Fruit fly (Drosophila melanogaster) whole organism, embryonic: ENCODE measurements around the gene HP1c.
A peak's percentile ranks its signal among the peaks of the same experiment; 100 is the strongest.

Source experiments
- Atf-2 ChIP-seq: fragments of 200-800 bp; sonication (Bioruptor generic); optimal IDR thresholded peaks from 2 replicates; lab custom pipeline; 2016; ENCODE audit warnings: missing biosample characterization, missing genetic modification characterization
- CG10274 ChIP-seq: fragments of 200-800 bp; sonication (Bioruptor generic); optimal IDR thresholded peaks from 3 replicates; lab custom pipeline; 2017; ENCODE audit warnings: missing biosample characterization, mild to moderate bottlenecking, missing genetic modification characterization
- CG10462 ChIP-seq: fragments of 200-800 bp; sonication (Bioruptor generic); optimal IDR thresholded peaks from 2 replicates; lab custom pipeline; 2016; ENCODE audit warnings: missing biosample characterization, missing genetic modification characterization
- CG10654 ChIP-seq: fragments of 200-800 bp; sonication (Bioruptor generic); optimal IDR thresholded peaks from 2 replicates; lab custom pipeline; 2016; ENCODE audit warnings: missing biosample characterization, missing genetic modification characterization
- CG13624 ChIP-seq: fragments of 200-800 bp; sonication (Bioruptor generic); optimal IDR thresholded peaks from 2 replicates; lab custom pipeline; 2016; ENCODE audit warnings: missing biosample characterization, missing genetic modification characterization
- CG1529 ChIP-seq: fragments of 200-800 bp; sonication (Bioruptor generic); optimal IDR thresholded peaks from 3 replicates; lab custom pipeline; 2018; ENCODE audit warnings: missing biosample characterization, missing genetic modification characterization
- CG15696 ChIP-seq: fragments of 200-800 bp; sonication (Bioruptor generic); optimal IDR thresholded peaks from 2 replicates; lab custom pipeline; 2019; ENCODE audit warnings: missing biosample characterization, mild to moderate bottlenecking, missing genetic modification characterization, moderate library complexity
- CG18262 ChIP-seq: fragments of 200-800 bp; optimal IDR thresholded peaks from 3 replicates; lab custom pipeline; 2019; ENCODE audit warnings: missing biosample characterization, mild to moderate bottlenecking, missing genetic modification characterization, moderate library complexity
- CG30403 ChIP-seq: fragments of 200-800 bp; sonication (Bioruptor generic); optimal IDR thresholded peaks from 3 replicates; lab custom pipeline; 2016; ENCODE audit warnings: missing biosample characterization, missing genetic modification characterization
- CG3065 ChIP-seq: fragments of 200-800 bp; sonication (Bioruptor generic); optimal IDR thresholded peaks from 2 replicates; lab custom pipeline; 2016; ENCODE audit warnings: missing biosample characterization, missing genetic modification characterization
- CG34224 ChIP-seq: fragments of 200-800 bp; sonication (Bioruptor generic); IDR thresholded peaks from 3 replicates; pipeline ENCODE4 v1.3.6; 2022; ENCODE audit warnings: missing biosample characterization, missing genetic modification characterization; ENCODE audit not compliant: partially characterized antibody
- CG4424 ChIP-seq: fragments of 200-800 bp; sonication (Bioruptor generic); optimal IDR thresholded peaks from 3 replicates; lab custom pipeline; 2016; ENCODE audit warnings: missing biosample characterization, missing genetic modification characterization
- CG7928 ChIP-seq: fragments of 200-800 bp; sonication (Bioruptor generic); optimal IDR thresholded peaks from 2 replicates; lab custom pipeline; 2017; ENCODE audit warnings: missing biosample characterization, mild to moderate bottlenecking, missing genetic modification characterization
- CG8388 ChIP-seq: fragments of 200-800 bp; sonication (Bioruptor generic); optimal IDR thresholded peaks from 2 replicates; lab custom pipeline; 2019; ENCODE audit warnings: missing biosample characterization, mild to moderate bottlenecking, missing genetic modification characterization, moderate library complexity
- CG9437 ChIP-seq: fragments of 200-800 bp; sonication (Bioruptor generic); optimal IDR thresholded peaks from 2 replicates; lab custom pipeline; 2018; ENCODE audit warnings: missing biosample characterization, mild to moderate bottlenecking, missing genetic modification characterization
- CG9727 ChIP-seq: fragments of 200-800 bp; sonication (Bioruptor generic); optimal IDR thresholded peaks from 3 replicates; lab custom pipeline; 2017; ENCODE audit warnings: missing biosample characterization, mild to moderate bottlenecking, missing genetic modification characterization
- CG9876 ChIP-seq: fragments of 200-800 bp; sonication (Bioruptor generic); optimal IDR thresholded peaks from 2 replicates; lab custom pipeline; 2016; ENCODE audit warnings: missing biosample characterization, missing genetic modification characterization
- Camta ChIP-seq: fragments of 200-800 bp; sonication (Bioruptor generic); optimal IDR thresholded peaks from 2 replicates; lab custom pipeline; 2016; ENCODE audit warnings: missing biosample characterization, missing genetic modification characterization
- D ChIP-seq, 2 experiments: fragments of 200-800 bp in 1 of 2; fragments of >200 bp in 1 of 2; sonication (Bioruptor generic) in 1 of 2; optimal IDR thresholded peaks; 2 replicates in 1 of 2; 3 replicates in 1 of 2; lab custom pipeline; 2017; ENCODE audit warnings: mild to moderate bottlenecking in 1 of 2, missing biosample characterization in 1 of 2, missing genetic modification characterization in 1 of 2, missing genetic modification reagents in 1 of 2
- H2.0 ChIP-seq: fragments of 200-800 bp; sonication (Bioruptor generic); IDR thresholded peaks from 2 replicates; pipeline ENCODE4 v1.3.6; 2022; ENCODE audit warnings: missing biosample characterization, missing genetic modification characterization
- Hr78 ChIP-seq, 2 experiments: fragments of 200-800 bp in 1 of 2; fragments of >200 bp in 1 of 2; sonication (Bioruptor generic) in 1 of 2; optimal IDR thresholded peaks; 2 replicates each; lab custom pipeline; 2017 to 2019; ENCODE audit warnings: missing biosample characterization in 2 of 2, missing genetic modification characterization in 2 of 2, mild to moderate bottlenecking in 1 of 2, moderate library complexity in 1 of 2
- Hsf ChIP-seq: fragments of 200-800 bp; sonication (Bioruptor generic); optimal IDR thresholded peaks from 3 replicates; lab custom pipeline; 2016; ENCODE audit warnings: missing biosample characterization, missing genetic modification characterization
- Lpt ChIP-seq: fragments of >200 bp; optimal IDR thresholded peaks from 2 replicates; lab custom pipeline; 2018; ENCODE audit warnings: missing biosample characterization, missing genetic modification characterization
- Nf-YB ChIP-seq: fragments of 200-800 bp; sonication (Bioruptor generic); optimal IDR thresholded peaks from 3 replicates; lab custom pipeline; 2019; ENCODE audit warnings: missing biosample characterization, mild to moderate bottlenecking, missing genetic modification characterization, moderate library complexity
- Nf-YC ChIP-seq: fragments of 200-800 bp; optimal IDR thresholded peaks from 3 replicates; lab custom pipeline; 2019; ENCODE audit warnings: missing biosample characterization, mild to moderate bottlenecking, missing genetic modification characterization, moderate library complexity
- Oaz ChIP-seq: fragments of 200-800 bp; sonication (Bioruptor generic); IDR thresholded peaks from 2 replicates; pipeline ENCODE4 v1.3.6; 2022; ENCODE audit warnings: missing biosample characterization, missing genetic modification characterization
- Opbp ChIP-seq: fragments of 200-800 bp; sonication (Bioruptor generic); IDR thresholded peaks from 3 replicates; pipeline ENCODE4 v1.3.6; 2022; ENCODE audit warnings: missing biosample characterization, missing genetic modification characterization; ENCODE audit not compliant: partially characterized antibody
- Side ChIP-seq: fragments of 200-800 bp; sonication (Bioruptor generic); optimal IDR thresholded peaks from 2 replicates; lab custom pipeline; 2016; ENCODE audit warnings: missing biosample characterization, missing genetic modification characterization
- Stat92E ChIP-seq, 3 experiments: fragments of >200 bp in 2 of 3; fragments of 200-800 bp in 1 of 3; sonication (Bioruptor generic) in 1 of 3; optimal IDR thresholded peaks; 2 replicates each; lab custom pipeline; 2017 to 2019; ENCODE audit warnings: missing biosample characterization in 3 of 3, missing genetic modification characterization in 3 of 3, mild to moderate bottlenecking in 1 of 3, moderate library complexity in 1 of 3
- Trl ChIP-seq, 3 experiments: fragments of >200 bp in 2 of 3; fragments of 200-800 bp in 1 of 3; sonication (Bioruptor generic) in 1 of 3; optimal IDR thresholded peaks; 2 replicates in 1 of 3; 3 replicates in 2 of 3; lab custom pipeline; 2016 to 2017; ENCODE audit warnings: missing biosample characterization in 1 of 3, missing genetic modification characterization in 1 of 3
- YL-1 ChIP-seq: fragments of 200-800 bp; sonication (Bioruptor generic); optimal IDR thresholded peaks from 3 replicates; lab custom pipeline; 2017; ENCODE audit warnings: missing biosample characterization, mild to moderate bottlenecking, missing genetic modification characterization
- chm ChIP-seq: fragments of 200-800 bp; sonication (Bioruptor generic); IDR thresholded peaks from 2 replicates; pipeline ENCODE4 v1.3.6; 2022; ENCODE audit warnings: missing biosample characterization, missing genetic modification characterization
- danr ChIP-seq: fragments of 200-800 bp; sonication (Bioruptor generic); IDR thresholded peaks from 2 replicates; pipeline ENCODE4 v1.3.6; 2022; ENCODE audit warnings: missing biosample characterization, missing genetic modification characterization
- dimm ChIP-seq: fragments of 200-800 bp; sonication (Bioruptor generic); IDR thresholded peaks from 2 replicates; pipeline ENCODE4 v1.3.6; 2022; ENCODE audit warnings: missing biosample characterization, missing genetic modification characterization
- eve ChIP-seq, 2 experiments: fragments of >200 bp; optimal IDR thresholded peaks; 2 replicates each; lab custom pipeline; 2017; ENCODE audit warnings: missing biosample characterization in 2 of 2, missing genetic modification characterization in 2 of 2
- ftz-f1 ChIP-seq: fragments of 200-800 bp; sonication (Bioruptor generic); optimal IDR thresholded peaks from 2 replicates; lab custom pipeline; 2016; ENCODE audit warnings: missing biosample characterization, missing genetic modification characterization
- gfzf ChIP-seq: fragments of 200-800 bp; sonication (Bioruptor generic); optimal IDR thresholded peaks from 2 replicates; lab custom pipeline; 2016; ENCODE audit warnings: missing biosample characterization, mild to moderate bottlenecking, missing genetic modification characterization, moderate library complexity
- gro ChIP-seq: fragments of 200-800 bp; sonication (Bioruptor generic); optimal IDR thresholded peaks from 2 replicates; lab custom pipeline; 2016; ENCODE audit warnings: missing biosample characterization, missing genetic modification characterization
- her ChIP-seq: fragments of 200-800 bp; sonication (Bioruptor generic); optimal IDR thresholded peaks from 2 replicates; lab custom pipeline; 2016; ENCODE audit warnings: missing biosample characterization, missing genetic modification characterization
- inv ChIP-seq: fragments of 200-800 bp; sonication (Bioruptor generic); IDR thresholded peaks from 2 replicates; pipeline ENCODE4 v1.3.6; 2022; ENCODE audit warnings: missing biosample characterization, missing genetic modification characterization; ENCODE audit not compliant: partially characterized antibody
- jigr1 ChIP-seq: fragments of 200-800 bp; sonication (Bioruptor generic); IDR thresholded peaks from 3 replicates; pipeline ENCODE4 v1.3.6; 2022; ENCODE audit warnings: missing biosample characterization, missing genetic modification characterization
- lab ChIP-seq: fragments of 200-800 bp; sonication (Bioruptor generic); optimal IDR thresholded peaks from 3 replicates; lab custom pipeline; 2017; ENCODE audit warnings: missing biosample characterization, missing genetic modification characterization, mild to moderate bottlenecking, moderate library complexity, missing genetic modification reagents
- phol ChIP-seq: fragments of 200-800 bp; sonication (Bioruptor generic); optimal IDR thresholded peaks from 3 replicates; lab custom pipeline; 2018; ENCODE audit warnings: missing biosample characterization, mild to moderate bottlenecking, missing genetic modification characterization, moderate library complexity
- scrt ChIP-seq: fragments of 200-800 bp; sonication (Bioruptor generic); optimal IDR thresholded peaks from 2 replicates; lab custom pipeline; 2018; ENCODE audit warnings: missing biosample characterization, mild to moderate bottlenecking, missing genetic modification characterization, moderate library complexity
- tio ChIP-seq: fragments of 200-800 bp; sonication (Bioruptor generic); optimal IDR thresholded peaks from 2 replicates; lab custom pipeline; 2017; ENCODE audit warnings: missing biosample characterization, missing genetic modification characterization, inconsistent platforms
- trh ChIP-seq: fragments of 200-800 bp; sonication (Bioruptor generic); optimal IDR thresholded peaks from 2 replicates; lab custom pipeline; 2016; ENCODE audit warnings: missing biosample characterization, missing genetic modification characterization
- unc-4 ChIP-seq: fragments of 200-800 bp; sonication (Bioruptor generic); IDR thresholded peaks from 2 replicates; pipeline ENCODE4 v1.3.6; 2022; ENCODE audit warnings: missing biosample characterization, missing genetic modification characterization; ENCODE audit not compliant: partially characterized antibody
- vnd ChIP-seq: fragments of 200-800 bp; sonication (Bioruptor generic); IDR thresholded peaks from 3 replicates; pipeline ENCODE4 v1.3.6; 2022; ENCODE audit warnings: missing biosample characterization, missing genetic modification characterization; ENCODE audit not compliant: partially characterized antibody
- vvl ChIP-seq: fragments of 200-800 bp; sonication (Bioruptor generic); IDR thresholded peaks from 2 replicates; pipeline ENCODE4 v1.3.6; 2022; ENCODE audit warnings: missing biosample characterization, missing genetic modification characterization

HP1c gene

dm6 chr3R:22750534-22750947 lies 5.1 kb downstream of the HP1c start, which contains the start of the genes rumi, CG7029 and Usp12-46 (continued):
- TF ChIP-seq Opbp (peak; percentile 61), gro (GFP tag; lab: Kevin White, UChicago) (peak; percentile 91), Nf-YC (tag; lab: Kevin White, UChicago) (peak; percentile 74), Stat92E (GFP tag; optimal IDR thresholded peaks at IDR 0.05; lab: Kevin White, UChicago) (peak in 1 of 3 experiments; percentile 18), CG10654 (GFP tag; lab: Kevin White, UChicago) (peak; percentile 87), CG18262 (tag; lab: Kevin White, UChicago) (peak; percentile 83), vnd (peak; percentile 66; the same call in 2 of the 3 replicates), danr (GFP tag; lab: Robert Waterston, UW) (peak; percentile 53; the same call in 1 of the 2 replicates), Oaz (GFP tag; lab: Robert Waterston, UW) (peak; percentile 77), CG9876 (GFP tag; lab: Kevin White, UChicago) (peak; percentile 84), chm (GFP tag; lab: Robert Waterston, UW) (peak; percentile 79; the same call in 1 of the 2 replicates), vvl (GFP tag; lab: Robert Waterston, UW) (peak; percentile 94), Side (GFP tag; lab: Kevin White, UChicago) (peak; percentile 91), CG34224 (GFP tag; lab: Robert Waterston, UW) (peak; percentile 81), tio (GFP tag; lab: Kevin White, UChicago) (no peak), dimm (GFP tag; lab: Robert Waterston, UW) (no peak), Hsf (GFP tag; lab: Kevin White, UChicago) (peak; percentile 92), her (GFP tag; lab: Kevin White, UChicago) (peak; percentile 79), H2.0 (GFP tag; lab: Robert Waterston, UW) (peak; percentile 83), inv (GFP tag; lab: Robert Waterston, UW) (peak; percentile 64), CG9437 (peak; percentile 57), eve (GFP tag; optimal IDR thresholded peaks at IDR 0.05; lab: Kevin White, UChicago) (no peak), Camta (peak; percentile 90), scrt (peak; percentile 79), trh (peak; percentile 43), YL-1 (peak; percentile 70), CG8388 (GFP tag; lab: Kevin White, UChicago) (peak; percentile 86), CG13624 (GFP tag; lab: Kevin White, UChicago) (peak; percentile 89), Nf-YB (peak; percentile 57), CG10462 (GFP tag; lab: Kevin White, UChicago) (peak; percentile 73), phol (tag; lab: Kevin White, UChicago) (peak; percentile 90), CG3065 (GFP tag; lab: Kevin White, UChicago) (peak; percentile 74), unc-4 (GFP tag; lab: Robert Waterston, UW) (peak; percentile 82), Lpt (no peak), CG4424 (peak; percentile 88), CG30403 (GFP tag; lab: Kevin White, UChicago) (peak; percentile 91), lab (GFP tag; lab: Kevin White, UChicago) (peak; percentile 90), CG10274 (GFP tag; lab: Kevin White, UChicago) (peak; percentile 10), Trl (optimal IDR thresholded peaks at IDR 0.05; lab: Kevin White, UChicago) (peak in 1 of 2 experiments; percentile 1), Trl (GFP tag; optimal IDR thresholded peaks at IDR 0.05; lab: Kevin White, UChicago) (peak; percentile 92), gfzf (GFP tag; lab: Kevin White, UChicago) (peak; percentile 44), jigr1 (peak; percentile 32; the same call in 1 of the 3 replicates), ftz-f1 (GFP tag; lab: Kevin White, UChicago) (peak; percentile 56), CG9727 (GFP tag; lab: Kevin White, UChicago) (peak; percentile 86), CG1529 (peak; percentile 58), Hr78 (GFP tag; optimal IDR thresholded peaks at IDR 0.05; lab: Kevin White, UChicago) (no peak), CG7928 (GFP tag; lab: Kevin White, UChicago) (peak; percentile 58), CG15696 (tag; lab: Kevin White, UChicago) (peak; percentile 87), Atf-2 (GFP tag; lab: Kevin White, UChicago) (peak; percentile 87), D (optimal IDR thresholded peaks at IDR 0.05; lab: Kevin White, UChicago) (no peak), D (GFP tag; optimal IDR thresholded peaks at IDR 0.05; lab: Kevin White, UChicago) (peak; percentile 69)
